Worm (Caenorhabditis elegans) whole organism, early embryonic: ENCODE measurements around the gene ant-1.3.

Experiments used
- ama-1 ChIP-seq: fragments of 150-350 bp; optimal IDR thresholded peaks from 2 replicates; lab custom pipeline; 2014
- ceh-36 ChIP-seq: sonication (generic microtip); optimal IDR thresholded peaks from 2 replicates; lab custom pipeline; 2016; ENCODE audit warnings: missing genetic modification characterization, inconsistent platforms, missing compliant biosample characterization
- flt-1 ChIP-seq: fragments of 200-800 bp; sonication (Bioruptor generic); IDR thresholded peaks from 2 replicates; pipeline ENCODE4 v1.3.6; 2022; ENCODE audit warnings: missing genetic modification characterization, missing compliant biosample characterization
- hmbx-1 ChIP-seq: sonication (generic microtip); optimal IDR thresholded peaks from 2 replicates; lab custom pipeline; 2016; ENCODE audit warnings: mild to moderate bottlenecking, missing genetic modification characterization, missing compliant biosample characterization
- hnd-1 ChIP-seq: sonication (generic microtip); optimal IDR thresholded peaks from 2 replicates; lab custom pipeline; 2016; ENCODE audit warnings: missing genetic modification characterization, missing compliant biosample characterization
- scrt-1 ChIP-seq: fragments of 200-800 bp; sonication (Bioruptor generic); IDR thresholded peaks from 2 replicates; pipeline ENCODE4 v1.3.6; 2022; ENCODE audit warnings: missing genetic modification characterization, missing compliant biosample characterization
- sea-1 ChIP-seq: fragments of 200-800 bp; sonication (Bioruptor generic); conservative IDR thresholded peaks from 2 replicates; pipeline ENCODE4 v1.3.6; 2022; ENCODE audit warnings: missing genetic modification characterization, missing compliant biosample characterization
- tbx-37 ChIP-seq: fragments of 200-800 bp; sonication (Bioruptor generic); conservative IDR thresholded peaks from 2 replicates; pipeline ENCODE4 v1.3.6; 2022; ENCODE audit warnings: missing genetic modification reagents, missing genetic modification characterization, missing compliant biosample characterization
- tra-4 ChIP-seq: sonication (generic microtip); optimal IDR thresholded peaks from 2 replicates; lab custom pipeline; 2017; ENCODE audit warnings: missing genetic modification characterization, missing compliant biosample characterization

DNA sequence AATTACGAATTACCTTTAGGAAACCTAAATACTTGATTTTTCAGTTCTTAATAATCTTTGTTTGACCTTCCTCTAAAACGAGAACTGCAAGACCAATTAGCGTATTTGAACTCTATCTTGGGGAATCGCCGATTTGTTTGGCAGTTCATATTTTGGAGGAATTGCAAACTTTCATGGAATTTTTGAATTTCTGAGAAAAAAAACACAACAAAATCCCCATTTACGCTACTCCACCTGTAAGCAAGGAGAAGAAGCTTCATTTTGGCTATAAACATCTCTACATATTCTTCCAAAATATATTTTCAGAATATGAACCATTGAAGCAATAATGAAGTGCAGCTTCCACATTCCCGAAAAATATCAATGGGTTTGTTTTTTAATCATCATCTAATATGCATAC, 16.2 kb downstream of the ant-1.3 start, which contains the start of gene twk-9:
- TF ChIP-seq hmbx-1 (tag; lab: Kevin White, UChicago) (no peak), flt-1 (GFP tag; lab: Robert Waterston, UW) (no peak), ama-1 (lab: Kevin White, UChicago) (no peak), sea-1 (no peak), scrt-1 (no peak), tbx-37 (no peak), ceh-36 (tag; lab: Kevin White, UChicago) (no peak), hnd-1 (no peak), tra-4 (tag; lab: Kevin White, UChicago) (no peak)
